Fruit fly (Drosophila melanogaster): Measurements from ENCODE around the gene CG44198.

Gene CG44198

dm6 chr2L:13119034-13119433 lies at the start of gene CG44198, which contains the start of gene CG43050:
CG44198 (minus strand) TSS chr2L:13119134.
CG43050 (plus strand) TSS chr2L:13119294.
- no peak for TF ChIP-seq CG10348 (GFP tag; IDR thresholded peaks at IDR 0.05)
- no peak for TF ChIP-seq CG8159 (tag; optimal IDR thresholded peaks at IDR 0.05)
- no peak for TF ChIP-seq gl (tag; optimal IDR thresholded peaks at IDR 0.05)
- no peak for TF ChIP-seq CG17806 (tag; optimal IDR thresholded peaks at IDR 0.05)
- no peak for TF ChIP-seq CG8301 (tag; optimal IDR thresholded peaks at IDR 0.05)
- TF ChIP-seq CG13204 (GFP tag; optimal IDR thresholded peaks at IDR 0.05), result no peak
- no peak for TF ChIP-seq EcR (GFP tag; optimal IDR thresholded peaks at IDR 0.05)
- TF ChIP-seq CG34367 (tag; optimal IDR thresholded peaks at IDR 0.05), result no peak
- TF ChIP-seq CG12605 (GFP tag; IDR thresholded peaks at IDR 0.05), result no peak
- TF ChIP-seq CG14655 (GFP tag; optimal IDR thresholded peaks at IDR 0.05), result no peak

dm6 chr2L:13165802-13166347 lies 46.9 kb upstream of the CG44198 start, which contains the start of gene DnaJ-H:
DnaJ-H (minus strand) TSS chr2L:13166072.
- TF ChIP-seq CG12605 (GFP tag; IDR thresholded peaks at IDR 0.05), result peak; percentile 17; the same call in 1 of the 2 replicates
- TF ChIP-seq EcR (GFP tag; optimal IDR thresholded peaks at IDR 0.05), result no peak
- TF ChIP-seq CG17806 (tag; optimal IDR thresholded peaks at IDR 0.05), result no peak

dm6 chr2L:13164994-13165801 lies 46.3 kb upstream of the CG44198 start, which contains the start of gene Sirt1:
Sirt1 (plus strand) TSS chr2L:13165564.
- TF ChIP-seq CG17806 (tag; optimal IDR thresholded peaks at IDR 0.05), result peak; percentile 78
- peak; percentile 44 for TF ChIP-seq Pif1A (GFP tag; optimal IDR thresholded peaks at IDR 0.05)
- TF ChIP-seq rn (GFP tag; IDR thresholded peaks at IDR 0.05), result 0 out of 2 replicates have a peak, but pooled peaks have one; percentile 32
- TF ChIP-seq CG14655 (GFP tag; optimal IDR thresholded peaks at IDR 0.05), result no peak
- TF ChIP-seq CG15710 (tag; optimal IDR thresholded peaks at IDR 0.05), result peak; percentile 87
- TF ChIP-seq CG13204 (GFP tag; optimal IDR thresholded peaks at IDR 0.05), result peak; percentile 23
- TF ChIP-seq CG12605 (GFP tag; IDR thresholded peaks at IDR 0.05), result no peak
- TF ChIP-seq CG32121 (GFP tag; IDR thresholded peaks at IDR 0.05), result 0 out of 2 replicates have a peak, but pooled peaks have one; percentile 13
- peak; percentile 63 for TF ChIP-seq CG4496 (GFP tag; IDR thresholded peaks at IDR 0.05)
- no peak for TF ChIP-seq Pif1B (GFP tag; optimal IDR thresholded peaks at IDR 0.05)
- peak; percentile 29 for TF ChIP-seq EcR (GFP tag; optimal IDR thresholded peaks at IDR 0.05)
- peak; percentile 91 for TF ChIP-seq CG8159 (tag; optimal IDR thresholded peaks at IDR 0.05)
- TF ChIP-seq CG8301 (tag; optimal IDR thresholded peaks at IDR 0.05), result peak; percentile 81
- 0 out of 3 replicates have a peak, but pooled peaks have one; percentile 45 for TF ChIP-seq fd96Ca (GFP tag; IDR thresholded peaks at IDR 0.05)
- TF ChIP-seq CG10348 (GFP tag; IDR thresholded peaks at IDR 0.05), result no peak
- no peak for TF ChIP-seq D1 (tag; optimal IDR thresholded peaks at IDR 0.05)
- TF ChIP-seq Snoo (tag; optimal IDR thresholded peaks at IDR 0.05), result peak; percentile 82
- TF ChIP-seq Ets98B (GFP tag; IDR thresholded peaks at IDR 0.05), result peak; percentile 37; the same call in 1 of the 2 replicates
- TF ChIP-seq CG34367 (tag; optimal IDR thresholded peaks at IDR 0.05), result peak; percentile 80
- TF ChIP-seq CG9948 (tag; optimal IDR thresholded peaks at IDR 0.05), result peak; percentile 88
- TF ChIP-seq gl (tag; optimal IDR thresholded peaks at IDR 0.05), result peak; percentile 29

dm6 chr2L:13160227-13160626 lies 41.3 kb upstream of the CG44198 start, which contains the start of gene kmg:
kmg (plus strand) TSS chr2L:13160527.
- no peak for TF ChIP-seq CG13204 (GFP tag; optimal IDR thresholded peaks at IDR 0.05)
- TF ChIP-seq rn (GFP tag; IDR thresholded peaks at IDR 0.05), result no peak
- TF ChIP-seq EcR (GFP tag; optimal IDR thresholded peaks at IDR 0.05), result no peak
- TF ChIP-seq gl (tag; optimal IDR thresholded peaks at IDR 0.05), result no peak
- no peak for TF ChIP-seq CG4496 (GFP tag; IDR thresholded peaks at IDR 0.05)
- no peak for TF ChIP-seq CG8159 (tag; optimal IDR thresholded peaks at IDR 0.05)
- TF ChIP-seq Snoo (tag; optimal IDR thresholded peaks at IDR 0.05), result no peak
- no peak for TF ChIP-seq Pif1B (GFP tag; optimal IDR thresholded peaks at IDR 0.05)
- TF ChIP-seq CG10348 (GFP tag; IDR thresholded peaks at IDR 0.05), result no peak
- TF ChIP-seq CG34367 (tag; optimal IDR thresholded peaks at IDR 0.05), result no peak
- no peak for TF ChIP-seq CG32121 (GFP tag; IDR thresholded peaks at IDR 0.05)
- TF ChIP-seq CG14655 (GFP tag; optimal IDR thresholded peaks at IDR 0.05), result no peak
- no peak for TF ChIP-seq CG9948 (tag; optimal IDR thresholded peaks at IDR 0.05)
- TF ChIP-seq fd96Ca (GFP tag; IDR thresholded peaks at IDR 0.05), result no peak
- no peak for TF ChIP-seq CG17806 (tag; optimal IDR thresholded peaks at IDR 0.05)
- TF ChIP-seq Pif1A (GFP tag; optimal IDR thresholded peaks at IDR 0.05), result no peak

dm6 chr2L:13158510-13158909 lies 39.6 kb upstream of the CG44198 start, which contains the start of gene Pk34A:
Pk34A (plus strand) TSS chr2L:13158810.
- no peak for TF ChIP-seq CG14655 (GFP tag; optimal IDR thresholded peaks at IDR 0.05)
- TF ChIP-seq CG4496 (GFP tag; IDR thresholded peaks at IDR 0.05), result no peak
- no peak for TF ChIP-seq CG17806 (tag; optimal IDR thresholded peaks at IDR 0.05)
- no peak for TF ChIP-seq gl (tag; optimal IDR thresholded peaks at IDR 0.05)
- no peak for TF ChIP-seq CG15710 (tag; optimal IDR thresholded peaks at IDR 0.05)

- TF ChIP-seq rn (GFP tag; IDR thresholded peaks at IDR 0.05) (no peak), CG4496 (GFP tag; IDR thresholded peaks at IDR 0.05) (peak; percentile 25; the same call in 2 of the 3 replicates), Snoo (tag; optimal IDR thresholded peaks at IDR 0.05) (peak; percentile 6), Pif1A (GFP tag; optimal IDR thresholded peaks at IDR 0.05) (peak; percentile 29), Ets98B (GFP tag; IDR thresholded peaks at IDR 0.05) (no peak)
Observed at dm6 chr2L:13157903-13158302, 39.0 kb upstream of the CG44198 start.

Measured in whole organism, pupa.